Fruit fly (Drosophila melanogaster) whole organism, embryonic: ENCODE data around the gene alphaTub84B.

Experiments used
- Atf-2 ChIP-seq: fragments of 200-800 bp; sonication (Bioruptor generic); optimal IDR thresholded peaks from 2 replicates; lab custom pipeline; 2016; ENCODE audit warnings: missing biosample characterization, missing genetic modification characterization
- Atf6 ChIP-seq: fragments of 200-800 bp; sonication (Bioruptor generic); IDR thresholded peaks from 2 replicates; pipeline ENCODE4 v1.3.6; 2022; ENCODE audit warnings: missing biosample characterization, missing genetic modification characterization
- Awh ChIP-seq: fragments of 200-800 bp; sonication (Bioruptor generic); IDR thresholded peaks from 2 replicates; pipeline ENCODE4, ENCODE4 v1.3.6; 2022; ENCODE audit warnings: missing biosample characterization, missing genetic modification characterization
- B-H2 ChIP-seq: fragments of 200-800 bp; sonication (Bioruptor generic); optimal IDR thresholded peaks from 2 replicates; lab custom pipeline; 2018; ENCODE audit warnings: missing biosample characterization, mild to moderate bottlenecking, missing genetic modification characterization
- Bteb2 ChIP-seq: fragments of 200-800 bp; sonication (Bioruptor generic); optimal IDR thresholded peaks from 2 replicates; lab custom pipeline; 2016; ENCODE audit warnings: missing biosample characterization, missing genetic modification characterization
- CG11723 ChIP-seq: fragments of 200-800 bp; sonication (Bioruptor generic); optimal IDR thresholded peaks from 2 replicates; lab custom pipeline; 2017; ENCODE audit warnings: missing biosample characterization, mild to moderate bottlenecking, missing genetic modification characterization
- CG12219 ChIP-seq: fragments of 200-800 bp; sonication (Bioruptor generic); optimal IDR thresholded peaks from 3 replicates; lab custom pipeline; 2018; ENCODE audit warnings: missing biosample characterization, mild to moderate bottlenecking, missing genetic modification characterization
- CG13123 ChIP-seq: fragments of 200-800 bp; sonication (Bioruptor generic); optimal IDR thresholded peaks from 2 replicates; lab custom pipeline; 2016; ENCODE audit warnings: missing biosample characterization, missing genetic modification characterization
- CG17359 ChIP-seq: fragments of 200-800 bp; sonication (Bioruptor generic); optimal IDR thresholded peaks from 3 replicates; lab custom pipeline; 2018; ENCODE audit warnings: missing biosample characterization, mild to moderate bottlenecking, missing genetic modification characterization, moderate library complexity
- CG18262 ChIP-seq: fragments of 200-800 bp; optimal IDR thresholded peaks from 3 replicates; lab custom pipeline; 2019; ENCODE audit warnings: missing biosample characterization, mild to moderate bottlenecking, missing genetic modification characterization, moderate library complexity
- CG1832 ChIP-seq: fragments of 200-800 bp; sonication (Bioruptor generic); optimal IDR thresholded peaks from 2 replicates; lab custom pipeline; 2017; ENCODE audit warnings: missing biosample characterization, mild to moderate bottlenecking, missing genetic modification characterization, inconsistent platforms
- CG2129 ChIP-seq: fragments of 200-800 bp; sonication (Bioruptor generic); IDR thresholded peaks from 2 replicates; pipeline ENCODE4 v1.3.6; 2022; ENCODE audit warnings: missing biosample characterization, missing genetic modification characterization; ENCODE audit not compliant: partially characterized antibody
- CG2889 ChIP-seq: fragments of 200-800 bp; sonication (Bioruptor generic); IDR thresholded peaks from 3 replicates; pipeline ENCODE4 v1.3.6; 2022; ENCODE audit warnings: missing biosample characterization, missing genetic modification characterization
- CG31441 ChIP-seq: fragments of 200-800 bp; sonication (Bioruptor generic); IDR thresholded peaks from 2 replicates; pipeline ENCODE4 v1.3.6; 2022; ENCODE audit warnings: missing biosample characterization, missing genetic modification characterization
- CG3726 ChIP-seq: fragments of 200-800 bp; sonication (Bioruptor generic); IDR thresholded peaks from 3 replicates; pipeline ENCODE4, ENCODE4 v1.3.6; 2022; ENCODE audit warnings: missing biosample characterization, missing genetic modification characterization
- CG4854 ChIP-seq: fragments of 200-800 bp; sonication (Bioruptor generic); optimal IDR thresholded peaks from 2 replicates; lab custom pipeline; 2016; ENCODE audit warnings: missing biosample characterization, missing genetic modification characterization, inconsistent platforms
- CG5953 ChIP-seq: fragments of 200-800 bp; sonication (Bioruptor generic); IDR thresholded peaks from 2 replicates; pipeline ENCODE4 v1.3.6; 2022; ENCODE audit warnings: missing biosample characterization, missing genetic modification characterization
- CG7786 ChIP-seq: fragments of 200-800 bp; sonication (Bioruptor generic); optimal IDR thresholded peaks from 2 replicates; lab custom pipeline; 2016; ENCODE audit warnings: missing biosample characterization, missing genetic modification characterization
- CG8359 ChIP-seq: fragments of 200-800 bp; sonication (Bioruptor generic); optimal IDR thresholded peaks from 2 replicates; lab custom pipeline; 2017; ENCODE audit warnings: missing biosample characterization, mild to moderate bottlenecking, missing genetic modification characterization, borderline replicate concordance
- CG8924 ChIP-seq: fragments of 200-800 bp; optimal IDR thresholded peaks from 3 replicates; lab custom pipeline; 2019; ENCODE audit warnings: missing biosample characterization, mild to moderate bottlenecking, missing genetic modification characterization, moderate library complexity
- CG9609 ChIP-seq: fragments of 200-800 bp; sonication (Bioruptor generic); optimal IDR thresholded peaks from 3 replicates; lab custom pipeline; 2016; ENCODE audit warnings: missing biosample characterization, missing genetic modification characterization
- CG9727 ChIP-seq: fragments of 200-800 bp; sonication (Bioruptor generic); optimal IDR thresholded peaks from 3 replicates; lab custom pipeline; 2017; ENCODE audit warnings: missing biosample characterization, mild to moderate bottlenecking, missing genetic modification characterization
- Deaf1 ChIP-seq: fragments of 200-800 bp; optimal IDR thresholded peaks from 3 replicates; lab custom pipeline; 2019; ENCODE audit warnings: missing biosample characterization, mild to moderate bottlenecking, missing genetic modification characterization, moderate library complexity
- Dp ChIP-seq: fragments of 200-800 bp; sonication (Bioruptor generic); optimal IDR thresholded peaks from 2 replicates; lab custom pipeline; 2018; ENCODE audit warnings: missing biosample characterization, mild to moderate bottlenecking, missing genetic modification characterization, moderate library complexity
- Ets97D ChIP-seq: fragments of 200-800 bp; sonication (Bioruptor generic); optimal IDR thresholded peaks from 3 replicates; lab custom pipeline; 2016; ENCODE audit warnings: missing biosample characterization, missing genetic modification characterization
- Fer1 ChIP-seq: fragments of 200-800 bp; sonication (Bioruptor generic); optimal IDR thresholded peaks from 2 replicates; lab custom pipeline; 2017; ENCODE audit warnings: missing biosample characterization, mild to moderate bottlenecking, missing genetic modification characterization
- Hand ChIP-seq: fragments of 200-800 bp; sonication (Bioruptor generic); optimal IDR thresholded peaks from 2 replicates; lab custom pipeline; 2017; ENCODE audit warnings: mild to moderate bottlenecking, missing biosample characterization, missing genetic modification reagents, missing genetic modification characterization
- Hr51 ChIP-seq, 2 experiments: fragments of 200-800 bp; sonication (Bioruptor generic); optimal IDR thresholded peaks; 2 replicates in 1 of 2; 3 replicates in 1 of 2; lab custom pipeline; 2016 to 2018; ENCODE audit warnings: missing biosample characterization in 2 of 2, missing genetic modification characterization in 2 of 2, mild to moderate bottlenecking in 1 of 2, moderate library complexity in 1 of 2
- NC2β ChIP-seq: fragments of 200-800 bp; sonication (Bioruptor generic); optimal IDR thresholded peaks from 2 replicates; lab custom pipeline; 2016; ENCODE audit warnings: missing biosample characterization, missing genetic modification characterization
- Sry-δ ChIP-seq: fragments of 200-800 bp; sonication (Bioruptor generic); optimal IDR thresholded peaks from 2 replicates; lab custom pipeline; 2016; ENCODE audit warnings: missing biosample characterization, missing genetic modification characterization
- TFAM ChIP-seq: fragments of 200-800 bp; sonication (Bioruptor generic); optimal IDR thresholded peaks from 2 replicates; lab custom pipeline; 2017; ENCODE audit warnings: missing biosample characterization, missing genetic modification characterization, inconsistent platforms
- Taf1 ChIP-seq: fragments of 200-800 bp; sonication (Bioruptor generic); IDR thresholded peaks from 2 replicates; pipeline ENCODE4 v1.3.6; 2022; ENCODE audit warnings: missing biosample characterization, missing genetic modification characterization
- aop ChIP-seq: fragments of 200-800 bp; sonication (Bioruptor generic); IDR thresholded peaks from 2 replicates; pipeline ENCODE4 v1.3.6; 2022; ENCODE audit warnings: missing biosample characterization, missing genetic modification characterization
- ara ChIP-seq: fragments of 200-800 bp; sonication (Bioruptor generic); IDR thresholded peaks from 2 replicates; pipeline ENCODE4 v1.3.6; 2022; ENCODE audit warnings: missing biosample characterization, missing genetic modification characterization
- br ChIP-seq: fragments of >200 bp; optimal IDR thresholded peaks from 2 replicates; lab custom pipeline; 2017
- croc ChIP-seq: fragments of 200-800 bp; sonication (Bioruptor generic); conservative IDR thresholded peaks from 3 replicates; pipeline ENCODE4 v1.3.6; 2022; ENCODE audit warnings: missing biosample characterization, missing genetic modification characterization
- disco-r ChIP-seq: fragments of 200-800 bp; sonication (Bioruptor generic); optimal IDR thresholded peaks from 2 replicates; lab custom pipeline; 2016; ENCODE audit warnings: missing biosample characterization, missing genetic modification characterization
- esg ChIP-seq: fragments of 200-800 bp; sonication (Bioruptor generic); conservative IDR thresholded peaks from 2 replicates; pipeline ENCODE4 v1.3.6; 2022; ENCODE audit warnings: missing biosample characterization, missing genetic modification characterization
- eyg ChIP-seq: fragments of 200-800 bp; sonication (Bioruptor generic); optimal IDR thresholded peaks from 3 replicates; lab custom pipeline; 2016; ENCODE audit warnings: missing biosample characterization, missing genetic modification characterization
- fd3F ChIP-seq: fragments of 200-800 bp; sonication (Bioruptor generic); optimal IDR thresholded peaks from 2 replicates; lab custom pipeline; 2018; ENCODE audit warnings: missing biosample characterization, mild to moderate bottlenecking, missing genetic modification characterization, moderate library complexity
- gsb-n ChIP-seq: fragments of 200-800 bp; sonication (Bioruptor generic); optimal IDR thresholded peaks from 3 replicates; lab custom pipeline; 2018; ENCODE audit warnings: missing biosample characterization, mild to moderate bottlenecking, missing genetic modification characterization
- ind ChIP-seq: fragments of 200-800 bp; sonication (Bioruptor generic); optimal IDR thresholded peaks from 3 replicates; lab custom pipeline; 2016; ENCODE audit warnings: missing biosample characterization, missing genetic modification characterization
- jing ChIP-seq: fragments of 200-800 bp; sonication (Bioruptor generic); optimal IDR thresholded peaks from 2 replicates; lab custom pipeline; 2018; ENCODE audit warnings: missing biosample characterization, mild to moderate bottlenecking, missing genetic modification characterization
- klu ChIP-seq: fragments of 200-800 bp; sonication (Bioruptor generic); IDR thresholded peaks from 2 replicates; pipeline ENCODE4 v1.3.6; 2022; ENCODE audit warnings: missing biosample characterization, missing genetic modification characterization
- mam ChIP-seq: fragments of 200-800 bp; sonication (Bioruptor generic); optimal IDR thresholded peaks from 3 replicates; lab custom pipeline; 2016; ENCODE audit warnings: missing biosample characterization, missing genetic modification characterization
- nau ChIP-seq: fragments of 200-800 bp; sonication (Bioruptor generic); optimal IDR thresholded peaks from 3 replicates; lab custom pipeline; 2017; ENCODE audit warnings: missing biosample characterization, mild to moderate bottlenecking, missing genetic modification characterization, missing genetic modification reagents
- prd ChIP-seq, 3 experiments: fragments of >200 bp in 2 of 3; fragments of 200-800 bp in 1 of 3; sonication (Bioruptor generic) in 1 of 3; optimal IDR thresholded peaks in 2 of 3; IDR thresholded peaks in 1 of 3; 2 replicates in 2 of 3; 3 replicates in 1 of 3; pipeline versions ENCODE4 v1.3.6 to Lab custom; 2017 to 2022; ENCODE audit warnings: missing biosample characterization in 1 of 3, missing genetic modification characterization in 1 of 3
- repo ChIP-seq: fragments of 200-800 bp; sonication (Bioruptor generic); optimal IDR thresholded peaks from 2 replicates; lab custom pipeline; 2016; ENCODE audit warnings: missing biosample characterization, missing genetic modification characterization
- trem ChIP-seq: fragments of 200-800 bp; optimal IDR thresholded peaks from 3 replicates; lab custom pipeline; 2019; ENCODE audit warnings: missing biosample characterization, mild to moderate bottlenecking, missing genetic modification characterization, moderate library complexity
- vvl ChIP-seq: fragments of 200-800 bp; sonication (Bioruptor generic); IDR thresholded peaks from 2 replicates; pipeline ENCODE4 v1.3.6; 2022; ENCODE audit warnings: missing biosample characterization, missing genetic modification characterization

alphaTub84B gene

DNA sequence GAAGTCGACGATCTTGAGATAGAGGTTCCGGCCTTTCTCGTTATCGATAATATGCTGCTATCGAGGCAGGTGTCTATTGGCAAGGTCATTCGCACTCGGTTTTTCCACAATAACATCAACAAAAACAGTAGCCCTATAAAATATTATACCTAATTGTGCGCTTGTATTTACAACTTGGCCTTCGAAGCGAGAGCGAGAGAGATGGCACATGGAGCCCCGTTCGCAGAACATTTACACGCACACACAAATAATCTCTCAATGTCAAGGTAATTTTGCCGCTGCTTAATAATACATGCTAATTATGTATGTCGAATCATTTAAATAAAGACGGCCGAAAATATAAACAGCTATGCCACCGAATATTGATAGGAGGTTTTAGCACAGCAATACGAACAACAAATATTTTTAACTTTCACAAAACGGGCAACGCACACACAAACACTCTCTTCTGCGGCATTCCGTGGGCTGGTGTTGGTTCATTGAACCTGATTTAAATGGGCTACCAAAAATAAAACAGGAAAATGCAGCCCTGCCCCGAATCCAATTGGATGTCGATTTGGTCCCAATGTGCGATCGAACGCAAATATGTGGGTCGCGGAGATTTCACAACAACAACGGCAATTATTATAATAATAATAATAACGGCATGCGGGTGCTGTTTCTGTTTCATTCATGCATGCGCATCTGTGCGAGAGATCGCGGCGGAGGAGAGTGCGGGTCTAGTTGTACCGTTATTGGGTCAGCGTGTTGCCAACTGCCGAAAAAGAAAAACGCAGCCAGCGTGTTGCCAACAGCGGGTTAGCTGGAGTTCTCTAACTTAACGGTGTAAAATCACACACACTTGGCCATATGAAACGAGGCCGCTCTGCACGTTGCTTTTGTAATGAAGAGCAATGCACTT is 36.0 kb downstream of the alphaTub84B start (continued):
- TF ChIP-seq B-H2 (GFP tag; lab: Kevin White, UChicago) (no peak), CG9727 (peak; percentile 2), CG17359 (tag; lab: Kevin White, UChicago) (no peak), repo (GFP tag; lab: Kevin White, UChicago) (no peak), CG4854 (GFP tag; lab: Kevin White, UChicago) (no peak), Taf1 (no peak), Hr51 (GFP tag; optimal IDR thresholded peaks at IDR 0.05; lab: Kevin White, UChicago) (no peak), Sry-δ (GFP tag; lab: Kevin White, UChicago) (no peak), esg (GFP tag; lab: Robert Waterston, UW) (no peak), CG3726 (no peak), CG8924 (peak; percentile 36), prd (optimal IDR thresholded peaks at IDR 0.05; lab: Kevin White, UChicago) (no peak), prd (GFP tag; IDR thresholded peaks at IDR 0.05; lab: Robert Waterston, UW) (no peak), Ets97D (GFP tag; lab: Kevin White, UChicago) (no peak), Awh (GFP tag; lab: Robert Waterston, UW) (peak; percentile 22; the same call in 1 of the 2 replicates), ara (no peak), klu (GFP tag; lab: Robert Waterston, UW) (no peak), br (no peak), disco-r (GFP tag; lab: Kevin White, UChicago) (no peak), Deaf1 (no peak), CG9609 (no peak), gsb-n (tag; lab: Kevin White, UChicago) (no peak), CG5953 (GFP tag; lab: Robert Waterston, UW) (no peak), mam (GFP tag; lab: Kevin White, UChicago) (no peak), Dp (GFP tag; lab: Kevin White, UChicago) (no peak), trem (tag; lab: Kevin White, UChicago) (no peak), CG2889 (no peak), CG1832 (no peak), ind (no peak), CG18262 (no peak), CG13123 (no peak), Atf6 (GFP tag; lab: Robert Waterston, UW) (no peak), CG11723 (GFP tag; lab: Kevin White, UChicago) (no peak), Bteb2 (GFP tag; lab: Kevin White, UChicago) (no peak), aop (GFP tag; lab: Robert Waterston, UW) (no peak), Fer1 (GFP tag; lab: Kevin White, UChicago) (no peak), CG8359 (no peak), eyg (GFP tag; lab: Kevin White, UChicago) (no peak), nau (no peak), jing (no peak), TFAM (GFP tag; lab: Kevin White, UChicago) (no peak), vvl (GFP tag; lab: Robert Waterston, UW) (peak; percentile 38; the same call in 1 of the 2 replicates), CG2129 (no peak), CG7786 (no peak), Hand (GFP tag; lab: Kevin White, UChicago) (no peak), croc (GFP tag; lab: Robert Waterston, UW) (no peak), NC2β (GFP tag; lab: Kevin White, UChicago) (no peak), fd3F (GFP tag; lab: Kevin White, UChicago) (no peak), CG31441 (no peak), Atf-2 (GFP tag; lab: Kevin White, UChicago) (no peak), CG12219 (no peak)
